Worm (Caenorhabditis elegans) whole organism, L2 larva: ENCODE measurements around the gene Y69A2AR.25.

Experiments used
- C34F6.9 ChIP-seq: fragments of 150-350 bp; optimal IDR thresholded peaks from 2 replicates; lab custom pipeline; 2014; ENCODE audit warnings: missing biosample characterization, missing genetic modification characterization
- F13H6.1 ChIP-seq: sonication (generic microtip); optimal IDR thresholded peaks from 2 replicates; lab custom pipeline; 2016; ENCODE audit warnings: missing genetic modification characterization, missing compliant biosample characterization
- R02D3.7 ChIP-seq: fragments of 150-350 bp; optimal IDR thresholded peaks from 2 replicates; lab custom pipeline; 2014; ENCODE audit warnings: missing biosample characterization, missing genetic modification characterization
- Y55F3AM.14 ChIP-seq: fragments of 200-800 bp; sonication (Bioruptor generic); optimal IDR thresholded peaks from 2 replicates; lab custom pipeline; 2018; ENCODE audit warnings: mild to moderate bottlenecking, missing genetic modification characterization, missing compliant biosample characterization
- ZK546.5 ChIP-seq: sonication (generic microtip); optimal IDR thresholded peaks from 2 replicates; lab custom pipeline; 2017; ENCODE audit warnings: missing biosample characterization, missing genetic modification characterization
- alr-1 ChIP-seq: fragments of 150-350 bp; optimal IDR thresholded peaks from 2 replicates; lab custom pipeline; 2014; ENCODE audit warnings: missing biosample characterization, missing genetic modification characterization
- aly-2 ChIP-seq: fragments of 150-350 bp; optimal IDR thresholded peaks from 2 replicates; lab custom pipeline; 2014; ENCODE audit warnings: missing biosample characterization, missing genetic modification characterization
- ama-1 ChIP-seq: fragments of 150-350 bp; optimal IDR thresholded peaks from 2 replicates; lab custom pipeline; 2018; ENCODE audit warnings: inconsistent platforms
- blmp-1 ChIP-seq: sonication (generic microtip); optimal IDR thresholded peaks from 2 replicates; lab custom pipeline; 2017; ENCODE audit warnings: missing genetic modification characterization, mild to moderate bottlenecking, missing compliant biosample characterization, antibody characterized with exemption, moderate library complexity; ENCODE audit not compliant: insufficient read depth
- ceh-16 ChIP-seq: fragments of 150-350 bp; optimal IDR thresholded peaks from 2 replicates; lab custom pipeline; 2014; ENCODE audit warnings: missing biosample characterization, missing genetic modification characterization
- ceh-82 ChIP-seq: fragments of 150-350 bp; optimal IDR thresholded peaks from 2 replicates; lab custom pipeline; 2014; ENCODE audit warnings: missing biosample characterization, missing genetic modification characterization
- crh-2 ChIP-seq: sonication (generic microtip); optimal IDR thresholded peaks from 2 replicates; lab custom pipeline; 2017; ENCODE audit warnings: missing biosample characterization, missing genetic modification characterization
- dmd-4 ChIP-seq: sonication (generic microtip); optimal IDR thresholded peaks from 2 replicates; lab custom pipeline; 2017; ENCODE audit warnings: missing biosample characterization, missing genetic modification characterization
- egl-27 ChIP-seq: sonication (generic microtip); optimal IDR thresholded peaks from 3 replicates; lab custom pipeline; 2017; ENCODE audit warnings: missing biosample characterization, missing genetic modification reagents, missing genetic modification characterization
- elt-1 ChIP-seq: fragments of 150-350 bp; optimal IDR thresholded peaks from 2 replicates; lab custom pipeline; 2014; ENCODE audit warnings: missing biosample characterization, missing genetic modification characterization
- elt-3 ChIP-seq: sonication (generic microtip); optimal IDR thresholded peaks from 2 replicates; lab custom pipeline; 2017; ENCODE audit warnings: missing biosample characterization, missing genetic modification characterization
- fos-1 ChIP-seq: fragments of 150-350 bp; optimal IDR thresholded peaks from 2 replicates; lab custom pipeline; 2014; ENCODE audit warnings: missing biosample characterization, missing genetic modification characterization
- gmeb-1 ChIP-seq: fragments of 150-350 bp; optimal IDR thresholded peaks from 2 replicates; lab custom pipeline; 2014; ENCODE audit warnings: missing biosample characterization, missing genetic modification characterization
- lin-11 ChIP-seq: fragments of 150-350 bp; sonication (generic microtip); optimal IDR thresholded peaks from 2 replicates; lab custom pipeline; 2014; ENCODE audit warnings: missing biosample characterization, missing genetic modification characterization, inconsistent platforms, mixed read lengths
- lin-13 ChIP-seq: fragments of 150-350 bp; optimal IDR thresholded peaks from 2 replicates; lab custom pipeline; 2014; ENCODE audit warnings: missing biosample characterization, missing genetic modification reagents, missing genetic modification characterization
- lin-39 ChIP-seq: fragments of 150-350 bp; optimal IDR thresholded peaks from 2 replicates; lab custom pipeline; 2014; ENCODE audit warnings: missing biosample characterization, missing genetic modification reagents, missing genetic modification characterization
- lsy-2 ChIP-seq, 2 experiments: fragments of 150-350 bp in 1 of 2; sonication (generic microtip) in 1 of 2; optimal IDR thresholded peaks; 2 replicates each; lab custom pipeline; 2014 to 2017; ENCODE audit warnings: missing biosample characterization in 2 of 2, missing genetic modification characterization in 2 of 2
- mab-5 ChIP-seq: fragments of 150-350 bp; optimal IDR thresholded peaks from 2 replicates; lab custom pipeline; 2014; ENCODE audit warnings: missing biosample characterization, missing genetic modification characterization
- mbf-1 ChIP-seq: sonication (generic microtip); optimal IDR thresholded peaks from 2 replicates; lab custom pipeline; 2017; ENCODE audit warnings: missing biosample characterization, missing genetic modification characterization
- mdl-1 ChIP-seq, 2 experiments: fragments of 150-350 bp in 1 of 2; sonication (generic microtip) in 1 of 2; optimal IDR thresholded peaks; 2 replicates each; lab custom pipeline; 2017; ENCODE audit warnings: missing biosample characterization in 2 of 2, missing genetic modification characterization in 2 of 2
- nhr-11 ChIP-seq: fragments of 150-350 bp; optimal IDR thresholded peaks from 2 replicates; lab custom pipeline; 2014; ENCODE audit warnings: missing biosample characterization, missing genetic modification characterization
- nhr-12 ChIP-seq: fragments of 150-350 bp; optimal IDR thresholded peaks from 2 replicates; lab custom pipeline; 2014; ENCODE audit warnings: missing biosample characterization, missing genetic modification characterization
- nhr-129 ChIP-seq: fragments of 150-350 bp; optimal IDR thresholded peaks from 2 replicates; lab custom pipeline; 2014; ENCODE audit warnings: missing biosample characterization, missing genetic modification characterization
- nhr-23 ChIP-seq: fragments of 150-350 bp; optimal IDR thresholded peaks from 2 replicates; lab custom pipeline; 2014; ENCODE audit warnings: missing biosample characterization, missing genetic modification reagents, missing genetic modification characterization
- nhr-237 ChIP-seq: fragments of 150-350 bp; optimal IDR thresholded peaks from 2 replicates; lab custom pipeline; 2014; ENCODE audit warnings: missing biosample characterization, missing genetic modification characterization
- nhr-25 ChIP-seq: fragments of 150-350 bp; sonication (generic microtip); optimal IDR thresholded peaks from 3 replicates; lab custom pipeline; 2014; ENCODE audit warnings: missing biosample characterization, missing genetic modification characterization
- nhr-6 ChIP-seq: fragments of 150-350 bp; optimal IDR thresholded peaks from 2 replicates; lab custom pipeline; 2014; ENCODE audit warnings: missing biosample characterization, missing genetic modification characterization
- nhr-77 ChIP-seq: fragments of 150-350 bp; optimal IDR thresholded peaks from 2 replicates; lab custom pipeline; 2014; ENCODE audit warnings: missing biosample characterization, missing genetic modification characterization
- peb-1 ChIP-seq: fragments of 150-350 bp; optimal IDR thresholded peaks from 2 replicates; lab custom pipeline; 2014; ENCODE audit warnings: missing biosample characterization, missing genetic modification characterization
- sem-4 ChIP-seq: fragments of 150-350 bp; optimal IDR thresholded peaks from 2 replicates; lab custom pipeline; 2014; ENCODE audit warnings: missing biosample characterization, missing genetic modification reagents, missing genetic modification characterization
- skn-1 ChIP-seq: sonication (generic microtip); optimal IDR thresholded peaks from 2 replicates; lab custom pipeline; 2017; ENCODE audit warnings: missing biosample characterization, missing genetic modification characterization
- sma-3 ChIP-seq: sonication (generic microtip); optimal IDR thresholded peaks from 2 replicates; lab custom pipeline; 2016; ENCODE audit warnings: missing genetic modification reagents, missing genetic modification characterization, missing compliant biosample characterization
- sma-9 ChIP-seq, 2 experiments: fragments of 150-350 bp in 1 of 2; sonication (generic microtip) in 1 of 2; optimal IDR thresholded peaks; 2 replicates each; lab custom pipeline; 2014 to 2016; ENCODE audit warnings: missing genetic modification characterization in 2 of 2, mild to moderate bottlenecking in 1 of 2, missing biosample characterization in 1 of 2, missing compliant biosample characterization in 1 of 2, missing genetic modification reagents in 1 of 2, moderate library complexity in 1 of 2
- snpc-4 ChIP-seq: fragments of 150-350 bp; optimal IDR thresholded peaks from 2 replicates; lab custom pipeline; 2014; ENCODE audit warnings: missing biosample characterization, missing genetic modification characterization
- unc-39 ChIP-seq: fragments of 150-350 bp; optimal IDR thresholded peaks from 2 replicates; lab custom pipeline; 2014; ENCODE audit warnings: missing biosample characterization, missing genetic modification characterization
- unc-55 ChIP-seq: fragments of 150-350 bp; sonication (generic microtip); optimal IDR thresholded peaks from 3 replicates; lab custom pipeline; 2014; ENCODE audit warnings: missing biosample characterization, missing genetic modification reagents, missing genetic modification characterization
- unc-62 ChIP-seq: fragments of 150-350 bp; optimal IDR thresholded peaks from 2 replicates; lab custom pipeline; 2014; ENCODE audit warnings: missing biosample characterization, missing genetic modification reagents, missing genetic modification characterization
- zag-1 ChIP-seq: fragments of 150-350 bp; optimal IDR thresholded peaks from 2 replicates; lab custom pipeline; 2014; ENCODE audit warnings: missing biosample characterization, missing genetic modification characterization
- ztf-1 ChIP-seq: fragments of 200-800 bp; sonication (Bioruptor generic); conservative IDR thresholded peaks from 2 replicates; pipeline ENCODE4 v1.3.6; 2022; ENCODE audit warnings: missing genetic modification characterization, missing compliant biosample characterization
- ztf-11 ChIP-seq: sonication (generic microtip); optimal IDR thresholded peaks from 2 replicates; lab custom pipeline; 2017; ENCODE audit warnings: missing biosample characterization, missing genetic modification characterization
- ztf-4 ChIP-seq: fragments of 150-350 bp; optimal IDR thresholded peaks from 2 replicates; lab custom pipeline; 2014; ENCODE audit warnings: missing biosample characterization, missing genetic modification characterization

The Y69A2AR.25 gene

DNA sequence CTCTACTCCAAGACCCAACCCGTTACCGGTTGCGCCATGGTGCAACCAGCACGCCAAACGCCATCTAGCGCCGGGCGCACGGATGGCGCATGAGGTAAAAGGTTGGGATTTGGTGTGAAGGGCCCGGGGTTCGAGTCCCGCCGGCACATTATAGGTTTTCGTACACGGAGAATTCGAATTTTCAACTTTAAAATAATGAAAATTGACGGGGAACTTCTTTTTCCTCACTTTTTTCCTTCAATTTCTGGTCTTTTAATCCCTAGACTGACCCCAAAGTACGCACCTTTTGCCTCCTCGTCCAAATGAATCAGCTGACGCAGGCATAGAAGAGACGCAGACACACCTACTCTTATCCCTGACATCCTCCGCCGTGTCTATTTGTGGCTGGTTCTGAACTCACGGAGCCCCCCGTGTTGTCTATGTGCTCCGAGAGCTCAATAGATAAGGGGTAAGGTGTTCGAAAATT lies 35.4 kb upstream of the Y69A2AR.25 start (continued):
- TF ChIP-seq lin-13 (GFP tag; lab: Kevin White, UChicago) = peak; percentile 19
- peak; percentile 13 for TF ChIP-seq nhr-25 (tag; lab: Kevin White, UChicago)
- no peak for TF ChIP-seq nhr-77 (tag; lab: Kevin White, UChicago)
- TF ChIP-seq unc-55 (GFP tag; lab: Kevin White, UChicago) = no peak
- TF ChIP-seq lin-11 = no peak
- TF ChIP-seq elt-1 = no peak
- no peak for TF ChIP-seq lin-39 (tag; lab: Kevin White, UChicago)

DNA sequence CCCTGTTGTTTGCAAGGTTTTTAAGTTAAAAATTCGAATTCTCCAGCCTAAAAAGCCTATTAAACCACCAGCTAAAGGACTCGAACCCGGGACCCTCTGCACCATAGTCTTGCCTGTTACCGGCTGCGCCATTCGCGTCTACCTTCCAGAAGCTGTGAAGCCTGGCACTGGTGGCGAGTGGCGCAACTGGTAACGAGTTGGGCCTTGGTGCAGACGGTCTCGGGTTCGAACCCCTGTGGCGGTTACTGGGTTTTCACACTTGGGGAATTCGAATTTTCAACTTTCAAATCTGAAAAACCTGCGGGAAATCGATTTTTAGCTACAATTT lies 34.7 kb upstream of the Y69A2AR.25 start:
- TF ChIP-seq nhr-11 (tag; lab: Kevin White, UChicago) = no peak
- TF ChIP-seq ztf-1 (GFP tag; lab: Robert Waterston, UW) = no peak
- no peak for TF ChIP-seq egl-27 (tag; lab: Kevin White, UChicago)
- TF ChIP-seq ztf-4 (tag; lab: Kevin White, UChicago) = no peak
- no peak for TF ChIP-seq nhr-25 (tag; lab: Kevin White, UChicago)
- TF ChIP-seq zag-1 (tag; lab: Kevin White, UChicago) = no peak
- no peak for TF ChIP-seq lin-11
- no peak for TF ChIP-seq unc-39 (tag; lab: Kevin White, UChicago)
- TF ChIP-seq nhr-237 (tag; lab: Kevin White, UChicago) = no peak
- no peak for TF ChIP-seq nhr-12 (tag; lab: Kevin White, UChicago)
- no peak for TF ChIP-seq unc-62 (GFP tag; lab: Kevin White, UChicago)
- TF ChIP-seq nhr-23 (tag; lab: Kevin White, UChicago) = no peak
- no peak for TF ChIP-seq ztf-11 (tag; lab: Kevin White, UChicago)
- no peak for TF ChIP-seq ZK546.5 (tag; lab: Kevin White, UChicago)
- no peak for TF ChIP-seq lin-13 (GFP tag; lab: Kevin White, UChicago)
- no peak for TF ChIP-seq nhr-77 (tag; lab: Kevin White, UChicago)

DNA sequence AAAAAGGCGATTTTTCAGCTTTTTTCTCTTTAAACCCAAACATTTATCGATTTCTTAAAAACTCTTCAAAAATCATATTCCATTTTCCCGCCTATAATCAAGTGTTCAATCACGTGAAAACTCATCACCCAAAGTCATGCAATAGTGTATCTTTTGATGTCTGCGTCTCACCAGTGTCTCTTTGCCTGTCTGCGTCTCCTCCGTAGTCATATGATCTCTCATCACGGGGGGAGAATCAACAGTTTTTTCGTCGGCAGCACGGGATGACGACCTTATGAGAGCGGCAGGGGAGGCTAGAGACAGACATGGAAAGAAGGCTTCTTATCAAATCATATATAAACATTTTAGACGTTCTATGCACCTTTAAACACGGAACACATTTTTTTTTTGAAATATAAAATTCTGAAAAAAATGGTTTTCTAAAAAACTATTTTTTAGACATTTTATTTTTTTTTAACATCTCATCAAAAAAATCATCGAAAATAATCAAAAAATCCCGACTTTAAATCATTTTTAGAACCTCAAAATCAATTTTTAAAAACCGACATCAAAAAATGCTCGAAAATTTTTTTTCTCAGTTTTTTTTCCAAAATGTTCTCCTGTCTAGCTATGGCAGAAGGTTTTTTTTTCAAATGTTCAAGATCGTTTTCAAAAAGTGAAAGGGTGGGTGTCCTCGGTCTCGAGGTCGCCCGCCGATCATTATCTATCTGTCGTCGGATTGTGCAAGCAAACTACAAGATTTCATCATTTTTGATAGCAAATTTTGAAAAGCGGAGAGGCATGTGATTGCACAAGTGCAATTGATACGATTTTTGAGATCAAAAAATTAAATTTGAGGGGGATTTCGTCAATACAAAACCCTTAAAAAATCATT lies 34.1 kb upstream of the Y69A2AR.25 start:
- TF ChIP-seq ama-1 (peak; percentile 90), crh-2 (tag; lab: Kevin White, UChicago) (peak; percentile 98), mdl-1 (tag; optimal IDR thresholded peaks at IDR 0.05; lab: Kevin White, UChicago) (peak; percentile 81 to 95), sma-9 (GFP tag; optimal IDR thresholded peaks at IDR 0.05; lab: Kevin White, UChicago) (peak; percentile 99), sma-9 (tag; optimal IDR thresholded peaks at IDR 0.05; lab: Kevin White, UChicago) (no peak), nhr-11 (tag; lab: Kevin White, UChicago) (no peak), nhr-129 (tag; lab: Kevin White, UChicago) (peak; percentile 99), fos-1 (tag; lab: Kevin White, UChicago) (peak; percentile 96), elt-1 (no peak), mbf-1 (tag; lab: Kevin White, UChicago) (no peak), elt-3 (tag; lab: Kevin White, UChicago) (no peak), sem-4 (tag; lab: Kevin White, UChicago) (peak; percentile 93), Y55F3AM.14 (peak; percentile 87), nhr-6 (tag; lab: Kevin White, UChicago) (peak; percentile 96), peb-1 (tag; lab: Kevin White, UChicago) (no peak), lsy-2 (tag; optimal IDR thresholded peaks at IDR 0.05; lab: Kevin White, UChicago) (peak; percentile 85 to 96), ceh-16 (no peak), F13H6.1 (tag; lab: Kevin White, UChicago) (peak; percentile 95), sma-3 (GFP tag; lab: Kevin White, UChicago) (peak; percentile 99), gmeb-1 (tag; lab: Kevin White, UChicago) (peak; percentile 95), C34F6.9 (tag; lab: Kevin White, UChicago) (peak; percentile 99), ZK546.5 (tag; lab: Kevin White, UChicago) (no peak), R02D3.7 (tag; lab: Kevin White, UChicago) (peak; percentile 29), lin-13 (GFP tag; lab: Kevin White, UChicago) (peak; percentile 91), snpc-4 (tag; lab: Kevin White, UChicago) (peak; percentile 81), mab-5 (tag; lab: Kevin White, UChicago) (peak; percentile 84), nhr-23 (tag; lab: Kevin White, UChicago) (no peak), ztf-4 (tag; lab: Kevin White, UChicago) (peak; percentile 98), ceh-82 (peak; percentile 29), skn-1 (tag; lab: Kevin White, UChicago) (peak; percentile 62), dmd-4 (tag; lab: Kevin White, UChicago) (no peak), lin-11 (peak; percentile 95), zag-1 (tag; lab: Kevin White, UChicago) (peak; percentile 14), nhr-77 (tag; lab: Kevin White, UChicago) (peak; percentile 37), ztf-11 (tag; lab: Kevin White, UChicago) (no peak), lin-39 (tag; lab: Kevin White, UChicago) (no peak), aly-2 (no peak), alr-1 (no peak), nhr-25 (tag; lab: Kevin White, UChicago) (peak; percentile 99), blmp-1 (tag; lab: Kevin White, UChicago) (peak; percentile 83)
